Worm (Caenorhabditis elegans): ENCODE data around the gene fbxa-69.
A peak's percentile ranks its signal among the peaks of the same experiment; 100 is the strongest.

Gene fbxa-69

ce11 chrV:15766122-15766594 is 49.6 kb downstream of the fbxa-69 start, which contains the start of the genes haf-3 and F57A10.2 (continued):
- TF ChIP-seq efl-1 (optimal IDR thresholded peaks at IDR 0.05) (peak; percentile 97 to 99), efl-1 (GFP tag; optimal IDR thresholded peaks at IDR 0.05 in 1 of 2) (peak; percentile 99 to 100), xbp-1 (tag; optimal IDR thresholded peaks at IDR 0.05) (peak; percentile 95), unc-130 (tag; optimal IDR thresholded peaks at IDR 0.05) (peak; percentile 90), unc-86 (tag; optimal IDR thresholded peaks at IDR 0.05) (peak; percentile 92), aha-1 (tag; optimal IDR thresholded peaks at IDR 0.05) (peak; percentile 54), nhr-237 (tag; optimal IDR thresholded peaks at IDR 0.05) (peak; percentile 50), vab-15 (tag; optimal IDR thresholded peaks at IDR 0.05) (no peak), dpl-1 (GFP tag; optimal IDR thresholded peaks at IDR 0.05) (peak; percentile 99), rnt-1 (tag; optimal IDR thresholded peaks at IDR 0.05) (peak; percentile 97), ztf-4 (tag; optimal IDR thresholded peaks at IDR 0.05) (peak; percentile 70), pqm-1 (tag; optimal IDR thresholded peaks at IDR 0.05) (no peak), nhr-71 (tag; optimal IDR thresholded peaks at IDR 0.05) (peak; percentile 96), sup-37 (GFP tag; optimal IDR thresholded peaks at IDR 0.05) (peak; percentile 80), jun-1 (tag; optimal IDR thresholded peaks at IDR 0.05) (peak; percentile 82), efl-3 (GFP tag; optimal IDR thresholded peaks at IDR 0.05) (peak; percentile 60), lsy-2 (tag; optimal IDR thresholded peaks at IDR 0.05) (peak; percentile 94 to 95), grh-1 (GFP tag; IDR thresholded peaks at IDR 0.05) (peak; percentile 93), zag-1 (tag; optimal IDR thresholded peaks at IDR 0.05) (peak; percentile 58), skn-1 (tag; optimal IDR thresholded peaks at IDR 0.05) (peak; percentile 91), hpl-2 (GFP tag; optimal IDR thresholded peaks at IDR 0.05) (peak; percentile 11), tlp-1 (tag; optimal IDR thresholded peaks at IDR 0.05) (no peak), fos-1 (tag; optimal IDR thresholded peaks at IDR 0.05) (peak; percentile 82), mab-9 (GFP tag; IDR thresholded peaks at IDR 0.05) (peak; percentile 85), pax-3 (tag; optimal IDR thresholded peaks at IDR 0.05) (peak; percentile 80), dsc-1 (tag; optimal IDR thresholded peaks at IDR 0.05) (peak; percentile 97), alr-1 (tag; optimal IDR thresholded peaks at IDR 0.05; ENCODE audit: borderline replicate concordance) (no peak), Y116A8C.19 (tag; optimal IDR thresholded peaks at IDR 0.05; ENCODE audit: borderline replicate concordance) (no peak), nhr-90 (tag; optimal IDR thresholded peaks at IDR 0.05; ENCODE audit: poor library complexity) (peak; percentile 96), elt-2 (tag; optimal IDR thresholded peaks at IDR 0.05) (peak; percentile 80), ceh-8 (GFP tag; optimal IDR thresholded peaks at IDR 0.05) (peak; percentile 86), nhr-84 (tag; optimal IDR thresholded peaks at IDR 0.05) (no peak), isw-1 (GFP tag; IDR thresholded peaks at IDR 0.05) (peak; percentile 91), blmp-1 (tag; optimal IDR thresholded peaks at IDR 0.05) (peak; percentile 79), hlh-4 (tag; optimal IDR thresholded peaks at IDR 0.05) (no peak), unc-98 (GFP tag; IDR thresholded peaks at IDR 0.05) (no peak), zip-4 (GFP tag; optimal IDR thresholded peaks at IDR 0.05) (peak; percentile 85), fkh-8 (tag; optimal IDR thresholded peaks at IDR 0.05) (peak; percentile 92), ces-1 (GFP tag; optimal IDR thresholded peaks at IDR 0.05) (no peak)

Data from whole organism, L1 larva.